Worm (Caenorhabditis elegans): ENCODE measurements around the gene col-125.

ce11 chrIV:11271262-11271661 lies 46.0 kb downstream of the col-125 start, which contains the start of gene nhr-7:
- TF ChIP-seq fkh-10 (GFP tag; optimal IDR thresholded peaks at IDR 0.05) (no peak), skn-1 (tag; optimal IDR thresholded peaks at IDR 0.05) (no peak), isw-1 (GFP tag; IDR thresholded peaks at IDR 0.05) (no peak), dsc-1 (tag; optimal IDR thresholded peaks at IDR 0.05) (no peak)

All from whole organism, L1 larva.